Worm (Caenorhabditis elegans): ENCODE data around the gene hsp-75.

The hsp-75 gene

ce11 chrIII:7185473-7185872 lies 41.0 kb downstream of the hsp-75 start, which contains the start of gene F37C12.14:
TSS of gene F37C12.14 (minus strand) at chrIII:7185573.
- TF ChIP-seq athp-1 (tag; optimal IDR thresholded peaks at IDR 0.05) = no peak
- TF ChIP-seq bed-2 (GFP tag; IDR thresholded peaks at IDR 0.05) = no peak
- no peak for TF ChIP-seq F23B12.7 (tag; optimal IDR thresholded peaks at IDR 0.05; ENCODE audit: insufficient read depth)
- no peak for TF ChIP-seq F39B2.1 (GFP tag; IDR thresholded peaks at IDR 0.05)
- no peak for TF ChIP-seq somi-1 (GFP tag; optimal IDR thresholded peaks at IDR 0.05)
- no peak for TF ChIP-seq rec-8 (tag; optimal IDR thresholded peaks at IDR 0.05)
- no peak for TF ChIP-seq ZK185.1 (tag; optimal IDR thresholded peaks at IDR 0.05; ENCODE audit: poor library complexity, severe bottlenecking)
- no peak for TF ChIP-seq tbx-9 (tag; optimal IDR thresholded peaks at IDR 0.05; ENCODE audit: borderline replicate concordance)
- TF ChIP-seq pha-4 (tag; optimal IDR thresholded peaks at IDR 0.05) = no peak
- TF ChIP-seq lin-35 (GFP tag; optimal IDR thresholded peaks at IDR 0.05) = no peak
- no peak for TF ChIP-seq ztf-26 (tag; optimal IDR thresholded peaks at IDR 0.05)
- no peak for TF ChIP-seq B0261.1 (tag; optimal IDR thresholded peaks at IDR 0.05)
- TF ChIP-seq snpc-1.1 (tag; optimal IDR thresholded peaks at IDR 0.05; ENCODE audit: insufficient read depth) = no peak
- no peak for TF ChIP-seq Y95B8A.8 (GFP tag; IDR thresholded peaks at IDR 0.05)
- TF ChIP-seq B0336.3 (GFP tag; IDR thresholded peaks at IDR 0.05) = no peak

DNA sequence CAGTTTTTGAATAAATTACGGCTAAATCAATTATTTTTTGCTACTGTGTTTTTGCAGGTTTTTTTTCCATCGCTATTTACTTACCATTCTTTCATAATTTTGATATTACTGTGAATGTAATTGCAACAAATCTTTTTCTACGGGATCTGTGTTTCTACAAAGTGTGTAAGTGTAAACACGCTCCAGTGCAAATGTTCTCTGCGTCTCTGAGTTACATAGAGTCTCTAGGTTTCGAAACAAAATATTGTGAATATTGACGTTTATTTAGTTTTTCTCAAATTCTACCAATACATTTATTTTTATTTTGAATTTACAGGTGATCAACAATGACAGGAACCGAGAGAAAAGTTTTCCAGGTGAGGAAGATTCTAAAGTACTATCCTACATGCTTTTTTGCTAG lies 42.5 kb downstream of the hsp-75 start, which contains the start of gene yju-2:
yju-2 (plus strand) TSS at position 315 of the 400 bp plus-strand sequence.
- TF ChIP-seq madf-6 (GFP tag; IDR thresholded peaks at IDR 0.05) (no peak), lsl-1 (GFP tag; optimal IDR thresholded peaks at IDR 0.05) (peak; percentile 7), B0261.1 (tag; optimal IDR thresholded peaks at IDR 0.05) (no peak), nhr-27 (tag; optimal IDR thresholded peaks at IDR 0.05) (peak; percentile 9), ccch-3 (GFP tag; optimal IDR thresholded peaks at IDR 0.05) (no peak), lin-35 (GFP tag; optimal IDR thresholded peaks at IDR 0.05) (peak in 1 of 3 experiments; percentile 57), egl-44 (GFP tag; IDR thresholded peaks at IDR 0.05) (no peak), pha-4 (tag; optimal IDR thresholded peaks at IDR 0.05) (no peak), F49E8.2 (tag; optimal IDR thresholded peaks at IDR 0.05; ENCODE audit: insufficient read depth) (peak; percentile 48), lin-54 (GFP tag; optimal IDR thresholded peaks at IDR 0.05) (peak; percentile 16), mcd-1 (GFP tag; IDR thresholded peaks at IDR 0.05) (peak; percentile 68), Y95B8A.8 (GFP tag; IDR thresholded peaks at IDR 0.05) (no peak), gei-17 (GFP tag; optimal IDR thresholded peaks at IDR 0.05) (no peak), nhr-120 (GFP tag; IDR thresholded peaks at IDR 0.05) (no peak), ztf-18 (tag; optimal IDR thresholded peaks at IDR 0.05) (peak; percentile 2), F37B4.10 (GFP tag; IDR thresholded peaks at IDR 0.05) (no peak), efl-1 (GFP tag; optimal IDR thresholded peaks at IDR 0.05) (peak; percentile 12), mel-28 (tag; optimal IDR thresholded peaks at IDR 0.05; ENCODE audit: borderline replicate concordance) (no peak), let-607 (tag; optimal IDR thresholded peaks at IDR 0.05) (no peak), ama-1 (optimal IDR thresholded peaks at IDR 0.05) (peak; percentile 16), ama-1 (GFP tag; optimal IDR thresholded peaks at IDR 0.05) (peak in 1 of 2 experiments; percentile 38), ceh-100 (GFP tag; IDR thresholded peaks at IDR 0.05) (peak; percentile 88), cebp-1 (GFP tag; IDR thresholded peaks at IDR 0.05) (no peak), cebp-1 (tag; optimal IDR thresholded peaks at IDR 0.05) (peak; percentile 58), F23B12.7 (tag; optimal IDR thresholded peaks at IDR 0.05; ENCODE audit: insufficient read depth) (peak; percentile 35), B0336.3 (GFP tag; IDR thresholded peaks at IDR 0.05) (0 out of 2 replicates have a peak, but pooled peaks have one; percentile 22), F10E7.11 (tag; optimal IDR thresholded peaks at IDR 0.05) (no peak), madf-3 (GFP tag; IDR thresholded peaks at IDR 0.05) (0 out of 2 replicates have a peak, but pooled peaks have one; percentile 47), lin-26 (GFP tag; IDR thresholded peaks at IDR 0.05) (no peak), hmg-1.2 (GFP tag; IDR thresholded peaks at IDR 0.05) (peak; percentile 81), rcor-1 (GFP tag; IDR thresholded peaks at IDR 0.05) (no peak), tbx-9 (tag; optimal IDR thresholded peaks at IDR 0.05; ENCODE audit: borderline replicate concordance) (no peak), rpc-1 (optimal IDR thresholded peaks at IDR 0.05) (no peak), rpc-1 (tag; optimal IDR thresholded peaks at IDR 0.05) (no peak), madf-10 (tag; optimal IDR thresholded peaks at IDR 0.05) (peak; percentile 3), snpc-4 (GFP tag; optimal IDR thresholded peaks at IDR 0.05) (peak; percentile 31), snpc-4 (tag; optimal IDR thresholded peaks at IDR 0.05) (peak in 2 of 4 experiments; percentile 38 to 41), repo-1 (tag; optimal IDR thresholded peaks at IDR 0.05) (peak; percentile 18)
